Fruit fly (Drosophila melanogaster) whole organism, embryonic: ENCODE data around the gene Vti1b.
A peak's percentile ranks its signal among the peaks of the same experiment; 100 is the strongest.

Experiments used
- Abd-B ChIP-seq: fragments of 200-800 bp; sonication (Bioruptor generic); optimal IDR thresholded peaks from 2 replicates; lab custom pipeline; 2018; ENCODE audit warnings: missing biosample characterization, mild to moderate bottlenecking, missing genetic modification characterization, moderate library complexity
- Awh ChIP-seq: fragments of 200-800 bp; sonication (Bioruptor generic); IDR thresholded peaks from 2 replicates; pipeline ENCODE4, ENCODE4 v1.3.6; 2022; ENCODE audit warnings: missing biosample characterization, missing genetic modification characterization
- CG11093 ChIP-seq: fragments of 200-800 bp; sonication (Bioruptor generic); IDR thresholded peaks from 3 replicates; pipeline ENCODE4 v1.3.6; 2022; ENCODE audit warnings: missing biosample characterization, missing genetic modification characterization
- CG12219 ChIP-seq: fragments of 200-800 bp; sonication (Bioruptor generic); optimal IDR thresholded peaks from 3 replicates; lab custom pipeline; 2018; ENCODE audit warnings: missing biosample characterization, mild to moderate bottlenecking, missing genetic modification characterization
- CG13287 ChIP-seq: fragments of 200-800 bp; sonication (Bioruptor generic); IDR thresholded peaks from 2 replicates; pipeline ENCODE4 v1.3.6; 2022; ENCODE audit warnings: missing biosample characterization, missing genetic modification characterization; ENCODE audit not compliant: partially characterized antibody
- CG14710 ChIP-seq: fragments of 200-800 bp; sonication (Bioruptor generic); optimal IDR thresholded peaks from 3 replicates; lab custom pipeline; 2019; ENCODE audit warnings: missing biosample characterization, mild to moderate bottlenecking, missing genetic modification characterization, moderate library complexity
- CG16779 ChIP-seq: fragments of 200-800 bp; sonication (Bioruptor generic); IDR thresholded peaks from 2 replicates; pipeline ENCODE4 v1.3.6; 2022; ENCODE audit warnings: missing biosample characterization, missing genetic modification characterization
- CG16863 ChIP-seq: fragments of 200-800 bp; sonication (Bioruptor generic); optimal IDR thresholded peaks from 3 replicates; lab custom pipeline; 2016; ENCODE audit warnings: missing biosample characterization, missing genetic modification characterization
- CG17328 ChIP-seq: fragments of 200-800 bp; sonication (Bioruptor generic); IDR thresholded peaks from 2 replicates; pipeline ENCODE4 v1.3.6; 2022; ENCODE audit warnings: missing biosample characterization, missing genetic modification characterization
- CG17612 ChIP-seq: fragments of 200-800 bp; sonication (Bioruptor generic); IDR thresholded peaks from 2 replicates; pipeline ENCODE4 v1.3.6; 2022; ENCODE audit warnings: missing biosample characterization, missing genetic modification characterization
- CG2116 ChIP-seq: fragments of 200-800 bp; sonication (Bioruptor generic); optimal IDR thresholded peaks from 3 replicates; lab custom pipeline; 2018; ENCODE audit warnings: missing biosample characterization, mild to moderate bottlenecking, missing genetic modification characterization
- CG30431 ChIP-seq: fragments of 200-800 bp; sonication (Bioruptor generic); optimal IDR thresholded peaks from 2 replicates; lab custom pipeline; 2017; ENCODE audit warnings: missing biosample characterization, missing genetic modification characterization
- CG33213 ChIP-seq: fragments of 200-800 bp; sonication (Bioruptor generic); optimal IDR thresholded peaks from 3 replicates; lab custom pipeline; 2016; ENCODE audit warnings: missing biosample characterization, missing genetic modification characterization
- CG43689 ChIP-seq: fragments of 200-800 bp; sonication (Bioruptor generic); IDR thresholded peaks from 2 replicates; pipeline ENCODE4 v1.3.6; 2022; ENCODE audit warnings: missing biosample characterization, missing genetic modification characterization
- CG6654 ChIP-seq: fragments of 200-800 bp; sonication (Bioruptor generic); optimal IDR thresholded peaks from 2 replicates; lab custom pipeline; 2017; ENCODE audit warnings: missing biosample characterization, mild to moderate bottlenecking, missing genetic modification characterization
- CG8765 ChIP-seq: fragments of 200-800 bp; sonication (Bioruptor generic); IDR thresholded peaks from 2 replicates; pipeline ENCODE4 v1.3.6; 2022; ENCODE audit warnings: missing biosample characterization, missing genetic modification characterization
- CG8924 ChIP-seq: fragments of 200-800 bp; optimal IDR thresholded peaks from 3 replicates; lab custom pipeline; 2019; ENCODE audit warnings: missing biosample characterization, mild to moderate bottlenecking, missing genetic modification characterization, moderate library complexity
- D19A ChIP-seq: fragments of 200-800 bp; optimal IDR thresholded peaks from 3 replicates; lab custom pipeline; 2019; ENCODE audit warnings: missing biosample characterization, mild to moderate bottlenecking, missing genetic modification characterization, moderate library complexity
- Dbx ChIP-seq: fragments of 200-800 bp; sonication (Bioruptor generic); IDR thresholded peaks from 3 replicates; pipeline ENCODE4 v1.3.6; 2022; ENCODE audit warnings: missing biosample characterization, missing genetic modification characterization
- Gug ChIP-seq: fragments of 200-800 bp; sonication (Bioruptor generic); IDR thresholded peaks from 4 replicates; pipeline ENCODE4 v1.3.6; 2022; ENCODE audit warnings: missing biosample characterization, missing genetic modification characterization
- Hmr ChIP-seq: fragments of 200-800 bp; sonication (Bioruptor generic); optimal IDR thresholded peaks from 3 replicates; lab custom pipeline; 2017; ENCODE audit warnings: mild to moderate bottlenecking, missing biosample characterization, missing genetic modification reagents, missing genetic modification characterization
- Hr3 ChIP-seq: fragments of 200-800 bp; sonication (Bioruptor generic); optimal IDR thresholded peaks from 3 replicates; lab custom pipeline; 2016; ENCODE audit warnings: missing biosample characterization, missing genetic modification characterization
- Mad ChIP-seq: fragments of 200-800 bp; sonication (Bioruptor generic); optimal IDR thresholded peaks from 2 replicates; lab custom pipeline; 2016; ENCODE audit warnings: missing biosample characterization, missing genetic modification characterization
- NC2α ChIP-seq: fragments of 200-800 bp; sonication (Bioruptor generic); optimal IDR thresholded peaks from 2 replicates; lab custom pipeline; 2016; ENCODE audit warnings: missing biosample characterization, missing genetic modification characterization
- Neu2 ChIP-seq: fragments of 200-800 bp; sonication (Bioruptor generic); optimal IDR thresholded peaks from 3 replicates; lab custom pipeline; 2016; ENCODE audit warnings: missing biosample characterization, missing genetic modification characterization, borderline replicate concordance
- Ptx1 ChIP-seq: fragments of 200-800 bp; sonication (Bioruptor generic); IDR thresholded peaks from 2 replicates; pipeline ENCODE4 v1.3.6; 2022; ENCODE audit warnings: missing biosample characterization, missing genetic modification characterization
- YL-1 ChIP-seq: fragments of 200-800 bp; sonication (Bioruptor generic); optimal IDR thresholded peaks from 3 replicates; lab custom pipeline; 2017; ENCODE audit warnings: missing biosample characterization, mild to moderate bottlenecking, missing genetic modification characterization
- abd-A ChIP-seq: fragments of 200-800 bp; sonication (Bioruptor generic); optimal IDR thresholded peaks from 3 replicates; lab custom pipeline; 2019; ENCODE audit warnings: missing biosample characterization, mild to moderate bottlenecking, missing genetic modification characterization, moderate library complexity
- ap ChIP-seq: fragments of 200-800 bp; sonication (Bioruptor generic); IDR thresholded peaks from 2 replicates; pipeline ENCODE4 v1.3.6; 2022; ENCODE audit warnings: missing biosample characterization, missing genetic modification characterization
- az2 ChIP-seq: fragments of 200-800 bp; sonication (Bioruptor generic); optimal IDR thresholded peaks from 3 replicates; lab custom pipeline; 2016; ENCODE audit warnings: missing biosample characterization, missing genetic modification characterization
- bbx ChIP-seq: fragments of 200-800 bp; sonication (Bioruptor generic); IDR thresholded peaks from 2 replicates; pipeline ENCODE4 v1.3.6; 2022; ENCODE audit warnings: missing biosample characterization, missing genetic modification characterization; ENCODE audit not compliant: partially characterized antibody
- br ChIP-seq: fragments of >200 bp; optimal IDR thresholded peaks from 2 replicates; lab custom pipeline; 2017
- chm ChIP-seq: fragments of 200-800 bp; sonication (Bioruptor generic); IDR thresholded peaks from 2 replicates; pipeline ENCODE4 v1.3.6; 2022; ENCODE audit warnings: missing biosample characterization, missing genetic modification characterization
- dysf ChIP-seq: fragments of 200-800 bp; sonication (Bioruptor generic); IDR thresholded peaks from 3 replicates; pipeline ENCODE4 v1.3.6; 2022; ENCODE audit warnings: missing biosample characterization, missing genetic modification characterization
- gcm2 ChIP-seq: fragments of 200-800 bp; sonication (Bioruptor generic); optimal IDR thresholded peaks from 2 replicates; lab custom pipeline; 2016; ENCODE audit warnings: missing biosample characterization, missing genetic modification characterization
- gem ChIP-seq: fragments of 200-800 bp; sonication (Bioruptor generic); optimal IDR thresholded peaks from 2 replicates; lab custom pipeline; 2019; ENCODE audit warnings: missing biosample characterization, mild to moderate bottlenecking, missing genetic modification characterization, moderate library complexity
- gsb-n ChIP-seq: fragments of 200-800 bp; sonication (Bioruptor generic); optimal IDR thresholded peaks from 3 replicates; lab custom pipeline; 2018; ENCODE audit warnings: missing biosample characterization, mild to moderate bottlenecking, missing genetic modification characterization
- ham ChIP-seq: fragments of 200-800 bp; sonication (Bioruptor generic); IDR thresholded peaks from 2 replicates; pipeline ENCODE4 v1.3.6; 2022; ENCODE audit warnings: missing biosample characterization, missing genetic modification characterization
- ind ChIP-seq: fragments of 200-800 bp; sonication (Bioruptor generic); optimal IDR thresholded peaks from 3 replicates; lab custom pipeline; 2016; ENCODE audit warnings: missing biosample characterization, missing genetic modification characterization
- lmd ChIP-seq: fragments of 200-800 bp; sonication (Bioruptor generic); IDR thresholded peaks from 2 replicates; pipeline ENCODE4 v1.3.6; 2022; ENCODE audit warnings: missing biosample characterization, missing genetic modification characterization
- mirr ChIP-seq: fragments of 200-800 bp; sonication (Bioruptor generic); optimal IDR thresholded peaks from 3 replicates; lab custom pipeline; 2018; ENCODE audit warnings: missing biosample characterization, mild to moderate bottlenecking, missing genetic modification characterization
- oc ChIP-seq: fragments of 200-800 bp; sonication (Bioruptor generic); optimal IDR thresholded peaks from 2 replicates; lab custom pipeline; 2018; ENCODE audit warnings: missing biosample characterization, mild to moderate bottlenecking, missing genetic modification characterization, moderate library complexity
- pan ChIP-seq, 4 experiments: fragments of >200 bp in 3 of 4; fragments of 200-800 bp in 1 of 4; sonication (Bioruptor generic) in 1 of 4; optimal IDR thresholded peaks in 3 of 4; IDR thresholded peaks in 1 of 4; 2 replicates each; pipeline versions ENCODE4 v1.3.6 to Lab custom; 2017 to 2022; ENCODE audit warnings: missing biosample characterization in 2 of 4, missing genetic modification characterization in 2 of 4, mixed read lengths in 1 of 4
- pb ChIP-seq: fragments of 200-800 bp; sonication (Bioruptor generic); optimal IDR thresholded peaks from 3 replicates; lab custom pipeline; 2016; ENCODE audit warnings: missing biosample characterization, missing genetic modification characterization
- phol ChIP-seq: fragments of 200-800 bp; sonication (Bioruptor generic); optimal IDR thresholded peaks from 3 replicates; lab custom pipeline; 2018; ENCODE audit warnings: missing biosample characterization, mild to moderate bottlenecking, missing genetic modification characterization, moderate library complexity
- pum ChIP-seq: fragments of 200-800 bp; sonication (Bioruptor generic); optimal IDR thresholded peaks from 2 replicates; lab custom pipeline; 2016; ENCODE audit warnings: missing biosample characterization, missing genetic modification characterization
- sisA ChIP-seq: fragments of 200-800 bp; sonication (Bioruptor generic); IDR thresholded peaks from 2 replicates; pipeline ENCODE4 v1.3.6; 2022; ENCODE audit warnings: missing biosample characterization, missing genetic modification characterization
- stwl ChIP-seq: fragments of 200-800 bp; sonication (Bioruptor generic); optimal IDR thresholded peaks from 3 replicates; lab custom pipeline; 2018; ENCODE audit warnings: missing biosample characterization, mild to moderate bottlenecking, missing genetic modification characterization, moderate library complexity
- twi ChIP-seq: fragments of 200-800 bp; optimal IDR thresholded peaks from 2 replicates; lab custom pipeline; 2019; ENCODE audit warnings: missing biosample characterization, mild to moderate bottlenecking, missing genetic modification characterization, moderate library complexity
- unpg ChIP-seq: fragments of 200-800 bp; sonication (Bioruptor generic); optimal IDR thresholded peaks from 3 replicates; lab custom pipeline; 2018; ENCODE audit warnings: missing biosample characterization, mild to moderate bottlenecking, missing genetic modification characterization, moderate library complexity
- zen ChIP-seq: fragments of 200-800 bp; sonication (Bioruptor generic); optimal IDR thresholded peaks from 3 replicates; lab custom pipeline; 2018; ENCODE audit warnings: missing biosample characterization, mild to moderate bottlenecking, missing genetic modification characterization, moderate library complexity

The Vti1b gene

dm6 chr3R:18404713-18405112 lies 7.9 kb downstream of the Vti1b start, which contains the start of gene CG7685 (continued):
- TF ChIP-seq Dbx (GFP tag; lab: Robert Waterston, UW) (peak; percentile 60; the same call in 1 of the 3 replicates), unpg (GFP tag; lab: Kevin White, UChicago) (peak; percentile 64), CG30431 (GFP tag; lab: Kevin White, UChicago) (no peak), gem (tag; lab: Kevin White, UChicago) (peak; percentile 72), CG14710 (tag; lab: Kevin White, UChicago) (peak; percentile 62), Awh (GFP tag; lab: Robert Waterston, UW) (0 out of 2 replicates have a peak, but pooled peaks have one; percentile 23), Hr3 (GFP tag; lab: Kevin White, UChicago) (peak; percentile 52), CG2116 (GFP tag; lab: Kevin White, UChicago) (peak; percentile 58), dysf (GFP tag; lab: Robert Waterston, UW) (peak; percentile 50; the same call in 1 of the 3 replicates), pan (optimal IDR thresholded peaks at IDR 0.05; lab: Kevin White, UChicago) (no peak), pan (GFP tag; optimal IDR thresholded peaks at IDR 0.05 in 1 of 2, IDR thresholded peaks at IDR 0.05 in 1 of 2) (peak in 1 of 2 experiments; percentile 33), NC2α (GFP tag; lab: Kevin White, UChicago) (no peak), CG33213 (GFP tag; lab: Kevin White, UChicago) (peak; percentile 79), gsb-n (tag; lab: Kevin White, UChicago) (no peak), br (lab: Kevin White, UChicago) (no peak), ham (GFP tag; lab: Robert Waterston, UW) (no peak), pb (GFP tag; lab: Kevin White, UChicago) (no peak), chm (peak; percentile 77; the same call in 1 of the 2 replicates), CG17328 (GFP tag; lab: Robert Waterston, UW) (peak; percentile 52), Mad (peak; percentile 56), CG13287 (GFP tag; lab: Robert Waterston, UW) (peak; percentile 55), ind (peak; percentile 52), Neu2 (GFP tag; lab: Kevin White, UChicago) (no peak), Ptx1 (GFP tag; lab: Robert Waterston, UW) (peak; percentile 44), phol (peak; percentile 50), sisA (GFP tag; lab: Robert Waterston, UW) (0 out of 2 replicates have a peak, but pooled peaks have one; percentile 32), CG12219 (GFP tag; lab: Kevin White, UChicago) (peak; percentile 29), CG8924 (tag; lab: Kevin White, UChicago) (peak; percentile 75), Gug (GFP tag; lab: Robert Waterston, UW) (0 out of 4 replicates have a peak, but pooled peaks have one; percentile 5), stwl (peak; percentile 89), abd-A (tag; lab: Kevin White, UChicago) (no peak), CG17612 (GFP tag; lab: Robert Waterston, UW) (no peak), D19A (tag; lab: Kevin White, UChicago) (peak; percentile 58), ap (GFP tag; lab: Robert Waterston, UW) (no peak), CG6654 (GFP tag; lab: Kevin White, UChicago) (no peak), az2 (peak; percentile 66), gcm2 (GFP tag; lab: Kevin White, UChicago) (peak; percentile 45), zen (tag; lab: Kevin White, UChicago) (peak; percentile 36), CG16779 (GFP tag; lab: Robert Waterston, UW) (no peak), CG16863 (GFP tag; lab: Kevin White, UChicago) (peak; percentile 58), pum (GFP tag; lab: Kevin White, UChicago) (peak; percentile 43), CG11093 (no peak), CG43689 (GFP tag; lab: Robert Waterston, UW) (no peak), oc (no peak), CG8765 (no peak), lmd (peak; percentile 56; the same call in 1 of the 2 replicates), Hmr (GFP tag; lab: Kevin White, UChicago) (peak; percentile 65), YL-1 (GFP tag; lab: Kevin White, UChicago) (peak; percentile 84), Abd-B (peak; percentile 1), mirr (GFP tag; lab: Kevin White, UChicago) (peak; percentile 66), bbx (no peak), twi (tag; lab: Kevin White, UChicago) (peak; percentile 30)
